Worm (Caenorhabditis elegans) whole organism, L4/young adult: ENCODE results near the gene C34E10.9.

Experiments
- W03F9.2 ChIP-seq: fragments of 150-350 bp; optimal IDR thresholded peaks from 2 replicates; lab custom pipeline; 2014; ENCODE audit warnings: missing biosample characterization, missing genetic modification characterization
- dao-5 ChIP-seq: sonication (generic microtip); optimal IDR thresholded peaks from 2 replicates; lab custom pipeline; 2016; ENCODE audit warnings: missing genotype, missing genetic modification characterization, moderate library complexity, missing compliant biosample characterization
- him-1 ChIP-seq: sonication (generic microtip); optimal IDR thresholded peaks from 2 replicates; lab custom pipeline; 2016; ENCODE audit warnings: missing genotype, missing genetic modification reagents, missing genetic modification characterization, missing compliant biosample characterization

DNA sequence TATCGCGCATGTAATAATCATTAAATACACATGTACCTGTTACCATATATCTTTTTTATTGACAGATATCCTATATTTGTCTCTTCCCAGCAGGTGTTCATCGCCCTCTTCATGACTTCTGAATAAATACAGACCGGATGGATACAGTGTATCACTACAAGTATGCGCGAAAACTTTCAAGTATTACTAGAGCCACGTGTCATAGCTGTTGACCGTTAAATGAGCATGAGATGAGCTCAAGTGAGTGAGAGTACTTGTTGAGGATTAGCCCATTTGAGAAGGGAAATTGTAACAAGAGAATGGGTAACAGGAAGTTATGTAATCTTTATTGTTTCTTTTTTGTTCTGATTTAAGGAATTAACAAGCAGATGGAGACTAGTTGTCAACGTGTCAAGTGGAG is 18.1 kb downstream of the C34E10.9 start:
- TF ChIP-seq dao-5: no peak
- TF ChIP-seq him-1: no peak
- TF ChIP-seq W03F9.2 (tag; lab: Kevin White, UChicago): no peak
